Fruit fly (Drosophila melanogaster) whole organism, embryonic: ENCODE measurements around the gene Lamtor5.

ENCODE experiments used
- CG10565 ChIP-seq: fragments of 200-800 bp; sonication (Bioruptor generic); optimal IDR thresholded peaks from 3 replicates; lab custom pipeline; 2016; ENCODE audit warnings: missing biosample characterization, mild to moderate bottlenecking, missing genetic modification characterization
- CG10959 ChIP-seq: fragments of 200-800 bp; sonication (Bioruptor generic); IDR thresholded peaks from 2 replicates; pipeline ENCODE4 v1.3.6; 2022; ENCODE audit warnings: missing biosample characterization, missing genetic modification characterization
- CG11723 ChIP-seq: fragments of 200-800 bp; sonication (Bioruptor generic); optimal IDR thresholded peaks from 2 replicates; lab custom pipeline; 2017; ENCODE audit warnings: missing biosample characterization, mild to moderate bottlenecking, missing genetic modification characterization
- CG12155 ChIP-seq: fragments of 200-800 bp; sonication (Bioruptor generic); optimal IDR thresholded peaks from 3 replicates; lab custom pipeline; 2016; ENCODE audit warnings: missing biosample characterization, missing genetic modification characterization
- CG1233 ChIP-seq: fragments of 200-800 bp; sonication (Bioruptor generic); optimal IDR thresholded peaks from 4 replicates; lab custom pipeline; 2018; ENCODE audit warnings: missing biosample characterization, mild to moderate bottlenecking, missing genetic modification characterization
- CG13123 ChIP-seq: fragments of 200-800 bp; sonication (Bioruptor generic); optimal IDR thresholded peaks from 2 replicates; lab custom pipeline; 2016; ENCODE audit warnings: missing biosample characterization, missing genetic modification characterization
- CG17385 ChIP-seq: fragments of 200-800 bp; sonication (Bioruptor generic); optimal IDR thresholded peaks from 3 replicates; lab custom pipeline; 2018; ENCODE audit warnings: missing biosample characterization, mild to moderate bottlenecking, missing genetic modification characterization
- CG17612 ChIP-seq: fragments of 200-800 bp; sonication (Bioruptor generic); IDR thresholded peaks from 2 replicates; pipeline ENCODE4 v1.3.6; 2022; ENCODE audit warnings: missing biosample characterization, missing genetic modification characterization
- CG2116 ChIP-seq: fragments of 200-800 bp; sonication (Bioruptor generic); optimal IDR thresholded peaks from 3 replicates; lab custom pipeline; 2018; ENCODE audit warnings: missing biosample characterization, mild to moderate bottlenecking, missing genetic modification characterization
- CG32767 ChIP-seq: fragments of 200-800 bp; sonication (Bioruptor generic); IDR thresholded peaks from 2 replicates; pipeline ENCODE4 v1.3.6; 2022; ENCODE audit warnings: missing biosample characterization, missing genetic modification characterization
- CG33557 ChIP-seq: fragments of 200-800 bp; sonication (Bioruptor generic); optimal IDR thresholded peaks from 2 replicates; lab custom pipeline; 2019; ENCODE audit warnings: missing biosample characterization, mild to moderate bottlenecking, missing genetic modification characterization, moderate library complexity
- CG4404 ChIP-seq: fragments of 200-800 bp; sonication (Bioruptor generic); IDR thresholded peaks from 2 replicates; pipeline ENCODE4 v1.3.6; 2022; ENCODE audit warnings: missing biosample characterization, missing genetic modification characterization
- Doc3 ChIP-seq: fragments of 200-800 bp; sonication (Bioruptor generic); IDR thresholded peaks from 3 replicates; pipeline ENCODE4 v1.3.6; 2022; ENCODE audit warnings: missing biosample characterization, missing genetic modification characterization; ENCODE audit not compliant: partially characterized antibody
- Drgx ChIP-seq: fragments of 200-800 bp; sonication (Bioruptor generic); IDR thresholded peaks from 2 replicates; pipeline ENCODE4 v1.3.6; 2022; ENCODE audit warnings: missing biosample characterization, missing genetic modification characterization
- E2f2 ChIP-seq: fragments of 200-800 bp; sonication (Bioruptor generic); IDR thresholded peaks from 2 replicates; pipeline ENCODE4 v1.3.6; 2022; ENCODE audit warnings: missing biosample characterization, missing genetic modification characterization
- GATAe ChIP-seq: fragments of 200-800 bp; sonication (Bioruptor generic); conservative IDR thresholded peaks from 2 replicates; pipeline ENCODE4 v1.3.6; 2022; ENCODE audit warnings: missing biosample characterization, missing genetic modification characterization
- HLH54F ChIP-seq: fragments of 200-800 bp; sonication (Bioruptor generic); optimal IDR thresholded peaks from 3 replicates; lab custom pipeline; 2016; ENCODE audit warnings: missing biosample characterization, missing genetic modification characterization
- Hand ChIP-seq: fragments of 200-800 bp; sonication (Bioruptor generic); optimal IDR thresholded peaks from 2 replicates; lab custom pipeline; 2017; ENCODE audit warnings: mild to moderate bottlenecking, missing biosample characterization, missing genetic modification reagents, missing genetic modification characterization
- Hmr ChIP-seq: fragments of 200-800 bp; sonication (Bioruptor generic); optimal IDR thresholded peaks from 3 replicates; lab custom pipeline; 2017; ENCODE audit warnings: mild to moderate bottlenecking, missing biosample characterization, missing genetic modification reagents, missing genetic modification characterization
- Kr ChIP-seq: fragments of 200-800 bp; sonication (Bioruptor generic); optimal IDR thresholded peaks from 2 replicates; lab custom pipeline; 2017; ENCODE audit warnings: missing biosample characterization, mild to moderate bottlenecking, missing genetic modification characterization
- Oli ChIP-seq: fragments of 200-800 bp; sonication (Bioruptor generic); optimal IDR thresholded peaks from 2 replicates; lab custom pipeline; 2018; ENCODE audit warnings: missing biosample characterization, mild to moderate bottlenecking, missing genetic modification characterization, moderate library complexity
- Rfx ChIP-seq: fragments of 200-800 bp; sonication (Bioruptor generic); IDR thresholded peaks from 2 replicates; pipeline ENCODE4 v1.3.6; 2022; ENCODE audit warnings: missing biosample characterization, missing genetic modification characterization
- Sin3A ChIP-seq: fragments of >200 bp; optimal IDR thresholded peaks from 2 replicates; lab custom pipeline; 2018
- Six4 ChIP-seq: fragments of 200-800 bp; sonication (Bioruptor generic); optimal IDR thresholded peaks from 2 replicates; lab custom pipeline; 2016; ENCODE audit warnings: missing biosample characterization, missing genetic modification characterization
- TFAM ChIP-seq: fragments of 200-800 bp; sonication (Bioruptor generic); optimal IDR thresholded peaks from 2 replicates; lab custom pipeline; 2017; ENCODE audit warnings: missing biosample characterization, missing genetic modification characterization, inconsistent platforms
- Taf1 ChIP-seq: fragments of 200-800 bp; sonication (Bioruptor generic); IDR thresholded peaks from 2 replicates; pipeline ENCODE4 v1.3.6; 2022; ENCODE audit warnings: missing biosample characterization, missing genetic modification characterization
- Usf ChIP-seq: fragments of 200-800 bp; sonication (Bioruptor generic); optimal IDR thresholded peaks from 2 replicates; lab custom pipeline; 2017; ENCODE audit warnings: missing genotype, missing biosample characterization, missing genetic modification characterization
- ab ChIP-seq: fragments of 200-800 bp; sonication (Bioruptor generic); optimal IDR thresholded peaks from 2 replicates; lab custom pipeline; 2016; ENCODE audit warnings: missing biosample characterization, missing genetic modification characterization
- abd-A ChIP-seq: fragments of 200-800 bp; sonication (Bioruptor generic); optimal IDR thresholded peaks from 3 replicates; lab custom pipeline; 2019; ENCODE audit warnings: missing biosample characterization, mild to moderate bottlenecking, missing genetic modification characterization, moderate library complexity
- ap ChIP-seq: fragments of 200-800 bp; sonication (Bioruptor generic); IDR thresholded peaks from 2 replicates; pipeline ENCODE4 v1.3.6; 2022; ENCODE audit warnings: missing biosample characterization, missing genetic modification characterization
- ash1 ChIP-seq: fragments of 200-800 bp; sonication (Bioruptor generic); optimal IDR thresholded peaks from 2 replicates; lab custom pipeline; 2018; ENCODE audit warnings: missing biosample characterization, mild to moderate bottlenecking, missing genetic modification characterization
- bab2 ChIP-seq: fragments of 200-800 bp; sonication (Bioruptor generic); optimal IDR thresholded peaks from 2 replicates; lab custom pipeline; 2016; ENCODE audit warnings: missing biosample characterization, missing genetic modification characterization
- br ChIP-seq: fragments of >200 bp; optimal IDR thresholded peaks from 2 replicates; lab custom pipeline; 2017
- chif ChIP-seq, 2 experiments: fragments of 200-800 bp; sonication (Bioruptor generic); optimal IDR thresholded peaks; 3 replicates each; lab custom pipeline; 2016; ENCODE audit warnings: missing biosample characterization in 2 of 2, missing genetic modification characterization in 2 of 2
- corto ChIP-seq: fragments of 200-800 bp; sonication (Bioruptor generic); optimal IDR thresholded peaks from 2 replicates; lab custom pipeline; 2016; ENCODE audit warnings: missing biosample characterization, mild to moderate bottlenecking, missing genetic modification characterization, moderate library complexity
- en ChIP-seq: fragments of 200-800 bp; sonication (Bioruptor generic); optimal IDR thresholded peaks from 2 replicates; lab custom pipeline; 2016; ENCODE audit warnings: missing biosample characterization, missing genetic modification characterization
- hbn ChIP-seq: fragments of 200-800 bp; sonication (Bioruptor generic); IDR thresholded peaks from 2 replicates; pipeline ENCODE4 v1.3.6; 2022; ENCODE audit warnings: missing biosample characterization, missing genetic modification characterization; ENCODE audit not compliant: partially characterized antibody
- jing ChIP-seq: fragments of 200-800 bp; sonication (Bioruptor generic); optimal IDR thresholded peaks from 2 replicates; lab custom pipeline; 2018; ENCODE audit warnings: missing biosample characterization, mild to moderate bottlenecking, missing genetic modification characterization
- klu ChIP-seq: fragments of 200-800 bp; sonication (Bioruptor generic); IDR thresholded peaks from 2 replicates; pipeline ENCODE4 v1.3.6; 2022; ENCODE audit warnings: missing biosample characterization, missing genetic modification characterization
- lmd ChIP-seq: fragments of 200-800 bp; sonication (Bioruptor generic); IDR thresholded peaks from 2 replicates; pipeline ENCODE4 v1.3.6; 2022; ENCODE audit warnings: missing biosample characterization, missing genetic modification characterization
- nau ChIP-seq: fragments of 200-800 bp; sonication (Bioruptor generic); optimal IDR thresholded peaks from 3 replicates; lab custom pipeline; 2017; ENCODE audit warnings: missing biosample characterization, mild to moderate bottlenecking, missing genetic modification characterization, missing genetic modification reagents
- odd ChIP-seq: fragments of 200-800 bp; sonication (Bioruptor generic); optimal IDR thresholded peaks from 2 replicates; lab custom pipeline; 2017; ENCODE audit warnings: missing biosample characterization, mild to moderate bottlenecking, missing genetic modification characterization
- org-1 ChIP-seq: fragments of 200-800 bp; sonication (Bioruptor generic); optimal IDR thresholded peaks from 2 replicates; lab custom pipeline; 2017; ENCODE audit warnings: missing biosample characterization, missing genetic modification characterization
- pzg ChIP-seq: fragments of 200-800 bp; sonication (Bioruptor generic); optimal IDR thresholded peaks from 3 replicates; lab custom pipeline; 2018; ENCODE audit warnings: missing biosample characterization, mild to moderate bottlenecking, missing genetic modification characterization, moderate library complexity
- sc ChIP-seq, 3 experiments: fragments of >200 bp in 2 of 3; fragments of 200-800 bp in 1 of 3; sonication (Bioruptor generic) in 1 of 3; optimal IDR thresholded peaks; 2 replicates in 2 of 3; 3 replicates in 1 of 3; lab custom pipeline; 2017; ENCODE audit warnings: mild to moderate bottlenecking in 1 of 3, missing biosample characterization in 1 of 3, missing genetic modification characterization in 1 of 3, missing genetic modification reagents in 1 of 3
- slp2 ChIP-seq: fragments of 200-800 bp; sonication (Bioruptor generic); optimal IDR thresholded peaks from 2 replicates; lab custom pipeline; 2016; ENCODE audit warnings: missing biosample characterization, missing genetic modification characterization
- sna ChIP-seq: fragments of 200-800 bp; sonication (Bioruptor generic); IDR thresholded peaks from 2 replicates; pipeline ENCODE4 v1.3.6; 2022; ENCODE audit warnings: missing biosample characterization, missing genetic modification characterization; ENCODE audit not compliant: partially characterized antibody
- sob ChIP-seq: fragments of 200-800 bp; sonication (Bioruptor generic); IDR thresholded peaks from 2 replicates; pipeline ENCODE4 v1.3.6; 2022; ENCODE audit warnings: missing biosample characterization, missing genetic modification characterization
- sug ChIP-seq: fragments of 200-800 bp; optimal IDR thresholded peaks from 2 replicates; lab custom pipeline; 2019; ENCODE audit warnings: missing biosample characterization, mild to moderate bottlenecking, missing genetic modification characterization, moderate library complexity
- tgo ChIP-seq: fragments of 200-800 bp; sonication (Bioruptor generic); IDR thresholded peaks from 3 replicates; pipeline ENCODE4 v1.3.6; 2022; ENCODE audit warnings: missing biosample characterization, missing genetic modification characterization
- zen2 ChIP-seq: fragments of 200-800 bp; sonication (Bioruptor generic); IDR thresholded peaks from 3 replicates; pipeline ENCODE4 v1.3.6; 2022; ENCODE audit warnings: missing biosample characterization, missing genetic modification characterization; ENCODE audit not compliant: partially characterized antibody

Lamtor5 gene

DNA sequence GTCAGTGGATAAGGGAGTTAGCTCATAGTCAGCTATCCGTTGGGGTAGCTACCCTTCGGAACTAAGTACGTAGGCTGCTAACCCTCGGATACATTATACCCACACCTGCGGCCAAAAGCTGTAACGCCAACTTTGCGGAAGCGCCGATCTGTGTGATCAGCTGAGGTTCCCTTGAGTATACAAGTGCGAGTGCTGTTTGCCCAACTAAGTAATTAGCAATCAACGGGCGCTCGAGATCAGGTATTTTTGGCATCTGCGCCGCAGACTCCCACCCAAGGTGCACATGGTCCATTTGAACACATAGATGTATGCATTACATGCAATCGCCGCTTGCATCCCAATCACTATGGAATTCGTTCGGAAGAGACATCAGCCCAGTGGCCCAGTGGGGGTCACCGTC is 4.7 kb downstream of the Lamtor5 start (continued):
- peak; percentile 15 for TF ChIP-seq pzg (GFP tag; lab: Kevin White, UChicago)
- no peak for TF ChIP-seq CG11723
- TF ChIP-seq corto = no peak
- no peak for TF ChIP-seq CG33557
- TF ChIP-seq abd-A (tag; lab: Kevin White, UChicago) = no peak
- peak; percentile 32; the same call in 1 of the 2 replicates for TF ChIP-seq klu
- TF ChIP-seq ash1 (GFP tag; lab: Kevin White, UChicago) = peak; percentile 87
- TF ChIP-seq ab (GFP tag; lab: Kevin White, UChicago) = no peak
- no peak for TF ChIP-seq en (GFP tag; lab: Kevin White, UChicago)
- no peak for TF ChIP-seq Kr (GFP tag; lab: Kevin White, UChicago)
- 0 out of 2 replicates have a peak, but pooled peaks have one; percentile 13 for TF ChIP-seq ap (GFP tag; lab: Robert Waterston, UW)
- peak; percentile 80 for TF ChIP-seq Rfx (GFP tag; lab: Robert Waterston, UW)
- no peak for TF ChIP-seq sc (optimal IDR thresholded peaks at IDR 0.05; lab: Kevin White, UChicago)
- TF ChIP-seq sc (GFP tag; optimal IDR thresholded peaks at IDR 0.05; lab: Kevin White, UChicago) = no peak
- TF ChIP-seq CG12155 (GFP tag; lab: Kevin White, UChicago) = peak; percentile 6
- peak; percentile 83 for TF ChIP-seq nau
- TF ChIP-seq Hmr (GFP tag; lab: Kevin White, UChicago) = peak; percentile 95
- TF ChIP-seq sob (GFP tag; lab: Robert Waterston, UW) = peak; percentile 85
- TF ChIP-seq zen2 (GFP tag; lab: Robert Waterston, UW) = no peak
- no peak for TF ChIP-seq TFAM (GFP tag; lab: Kevin White, UChicago)
- no peak for TF ChIP-seq Doc3 (GFP tag; lab: Robert Waterston, UW)
- TF ChIP-seq CG10565 (GFP tag; lab: Kevin White, UChicago) = no peak
- TF ChIP-seq slp2 (GFP tag; lab: Kevin White, UChicago) = no peak
- peak; percentile 40 for TF ChIP-seq CG13123 (GFP tag; lab: Kevin White, UChicago)
- peak; percentile 56 for TF ChIP-seq sug (tag; lab: Kevin White, UChicago)
- TF ChIP-seq GATAe (GFP tag; lab: Robert Waterston, UW) = peak; percentile 34; the same call in 1 of the 2 replicates
- TF ChIP-seq CG17612 (GFP tag; lab: Robert Waterston, UW) = peak; percentile 60; the same call in 1 of the 2 replicates
- TF ChIP-seq bab2 (GFP tag; lab: Kevin White, UChicago) = peak; percentile 72
- no peak for TF ChIP-seq jing (GFP tag; lab: Kevin White, UChicago)
- peak; percentile 68 for TF ChIP-seq odd (GFP tag; lab: Kevin White, UChicago)
- TF ChIP-seq Usf (GFP tag; lab: Kevin White, UChicago) = no peak
- peak; percentile 89 for TF ChIP-seq Hand (GFP tag; lab: Kevin White, UChicago)
- TF ChIP-seq sna (GFP tag; lab: Robert Waterston, UW) = no peak
- TF ChIP-seq br = no peak
- TF ChIP-seq lmd (GFP tag; lab: Robert Waterston, UW) = no peak; the same call in 1 of the 2 replicates
- no peak for TF ChIP-seq Drgx (GFP tag; lab: Robert Waterston, UW)
- peak; percentile 31; the same call in 1 of the 2 replicates for TF ChIP-seq Taf1
- no peak for TF ChIP-seq hbn (GFP tag; lab: Robert Waterston, UW)
- peak; percentile 47; the same call in 1 of the 3 replicates for TF ChIP-seq tgo
- TF ChIP-seq Oli (tag; lab: Kevin White, UChicago) = no peak
- no peak for TF ChIP-seq Sin3A
- 0 out of 2 replicates have a peak, but pooled peaks have one; percentile 51 for TF ChIP-seq CG32767 (GFP tag; lab: Robert Waterston, UW)
- peak; percentile 11 for TF ChIP-seq HLH54F
- TF ChIP-seq CG1233 (GFP tag; lab: Kevin White, UChicago) = peak; percentile 61
- TF ChIP-seq E2f2 (GFP tag; lab: Robert Waterston, UW) = peak; percentile 51
- TF ChIP-seq CG2116 (GFP tag; lab: Kevin White, UChicago) = peak; percentile 45
- TF ChIP-seq CG17385 = peak; percentile 56
- peak; percentile 76 for TF ChIP-seq org-1
- no peak for TF ChIP-seq CG10959 (GFP tag; lab: Robert Waterston, UW)
- peak in 1 of 2 experiments; percentile 53 for TF ChIP-seq chif (GFP tag; optimal IDR thresholded peaks at IDR 0.05; lab: Kevin White, UChicago)
- no peak for TF ChIP-seq Six4 (GFP tag; lab: Kevin White, UChicago)
- no peak for TF ChIP-seq CG4404 (GFP tag; lab: Robert Waterston, UW)
